Worm (Caenorhabditis elegans) whole organism, L4 larva: ENCODE results near the gene F54D5.15.

Experiments
- aha-1 ChIP-seq: fragments of 150-350 bp; peaks from one replicate; lab custom pipeline; 2014; ENCODE audit warnings: missing biosample characterization, missing genetic modification characterization
- dve-1 ChIP-seq: sonication (generic microtip); optimal IDR thresholded peaks from 2 replicates; lab custom pipeline; 2017; ENCODE audit warnings: antibody characterized with exemption, mild to moderate bottlenecking, missing genetic modification characterization, missing compliant biosample characterization; ENCODE audit not compliant: insufficient read depth
- mep-1 ChIP-seq: fragments of 150-350 bp; sonication (generic microtip); optimal IDR thresholded peaks from 3 replicates; lab custom pipeline; 2014; ENCODE audit warnings: missing biosample characterization, missing genetic modification characterization
- zag-1 ChIP-seq: fragments of 150-350 bp; optimal IDR thresholded peaks from 2 replicates; lab custom pipeline; 2014; ENCODE audit warnings: missing biosample characterization, missing genetic modification characterization

ce11 chrII:11591558-11591957 lies 27.5 kb upstream of the F54D5.15 start:
- no peak for TF ChIP-seq mep-1 (tag; lab: Kevin White, UChicago)
- no peak for TF ChIP-seq zag-1 (tag; lab: Kevin White, UChicago)
- TF ChIP-seq aha-1 = peak; percentile 69
- TF ChIP-seq dve-1 (tag; lab: Kevin White, UChicago) = no peak
